Worm (Caenorhabditis elegans): ENCODE data around the gene B0403.6.

DNA sequence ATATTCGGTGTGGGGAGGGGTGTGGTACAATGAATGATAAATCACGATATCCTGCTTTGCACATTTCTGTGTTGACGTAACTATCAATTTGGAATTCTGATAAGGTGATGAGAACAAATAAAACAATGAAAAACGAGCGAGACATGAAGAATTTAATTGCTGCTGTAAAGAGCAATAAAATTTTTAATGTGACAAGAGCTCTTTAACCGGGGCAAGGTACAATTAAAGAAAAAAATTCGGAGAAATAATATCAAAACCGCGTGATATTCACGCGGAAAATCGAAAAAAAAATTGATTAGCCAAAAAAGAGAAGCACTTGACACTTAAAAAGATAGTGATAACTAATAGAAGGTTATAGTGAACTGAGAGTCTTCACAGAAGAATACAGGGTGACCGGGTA, 13.9 kb downstream of the B0403.6 start:
- TF ChIP-seq rnt-1 (tag; optimal IDR thresholded peaks at IDR 0.05) (no peak), mdl-1 (tag; optimal IDR thresholded peaks at IDR 0.05) (no peak), lin-35 (GFP tag; optimal IDR thresholded peaks at IDR 0.05) (no peak), sptf-1 (tag; optimal IDR thresholded peaks at IDR 0.05) (no peak)

Measured in whole organism, L1 larva.